Worm (Caenorhabditis elegans) whole organism, late embryonic: ENCODE results near the gene sri-36.

ENCODE experiments used
- K09A11.1 ChIP-seq: sonication (generic microtip); optimal IDR thresholded peaks from 2 replicates; lab custom pipeline; 2017; ENCODE audit warnings: antibody characterized with exemption, mild to moderate bottlenecking, missing genetic modification characterization, missing compliant biosample characterization; ENCODE audit not compliant: insufficient read depth
- ama-1 ChIP-seq: fragments of 150-350 bp; optimal IDR thresholded peaks from 2 replicates; lab custom pipeline; 2014
- hlh-13 ChIP-seq: fragments of 200-800 bp; sonication (Bioruptor generic); optimal IDR thresholded peaks from 2 replicates; lab custom pipeline; 2018; ENCODE audit warnings: mild to moderate bottlenecking, missing genetic modification characterization, missing compliant biosample characterization
- npax-4 ChIP-seq: sonication (generic microtip); optimal IDR thresholded peaks from 2 replicates; lab custom pipeline; 2016; ENCODE audit warnings: missing genetic modification characterization, missing compliant biosample characterization
- pqm-1 ChIP-seq: sonication (generic microtip); optimal IDR thresholded peaks from 2 replicates; lab custom pipeline; 2016; ENCODE audit warnings: missing genetic modification characterization, missing compliant biosample characterization
- rnt-1 ChIP-seq: sonication (generic microtip); optimal IDR thresholded peaks from 2 replicates; lab custom pipeline; 2016; ENCODE audit warnings: missing genetic modification characterization, missing compliant biosample characterization

- TF ChIP-seq hlh-13 (GFP tag; lab: Kevin White, UChicago) (no peak), ama-1 (no peak), npax-4 (tag; lab: Kevin White, UChicago) (no peak), pqm-1 (tag; lab: Kevin White, UChicago) (no peak), rnt-1 (tag; lab: Kevin White, UChicago) (no peak), K09A11.1 (tag; lab: Kevin White, UChicago) (no peak)
Measured at ce11 chrII:2631169-2631568, 45.8 kb upstream of the sri-36 start, which contains the start of gene D2062.1.
